Worm (Caenorhabditis elegans) whole organism, L4 larva: ENCODE data around the gene F08F8.9.

Source experiments
- T26A8.4 ChIP-seq: fragments of 200-800 bp; sonication (Bioruptor generic); IDR thresholded peaks from 2 replicates; pipeline ENCODE4 v1.3.6; 2022; ENCODE audit warnings: missing genetic modification characterization, missing compliant biosample characterization
- ZK337.2 ChIP-seq: fragments of 200-800 bp; sonication (Bioruptor generic); IDR thresholded peaks from 2 replicates; pipeline ENCODE4 v1.3.6; 2022; ENCODE audit warnings: missing genetic modification reagents, missing genetic modification characterization, missing compliant biosample characterization
- aly-2 ChIP-seq: sonication (generic microtip); optimal IDR thresholded peaks from 2 replicates; lab custom pipeline; 2018; ENCODE audit warnings: missing biosample characterization, missing genetic modification characterization
- arid-1 ChIP-seq: fragments of 200-800 bp; sonication (Bioruptor generic); conservative IDR thresholded peaks from 2 replicates; pipeline ENCODE4 v1.3.6; 2022; ENCODE audit warnings: missing genetic modification reagents, missing genetic modification characterization, missing compliant biosample characterization
- ctbp-1 ChIP-seq: fragments of 200-800 bp; sonication (Bioruptor generic); IDR thresholded peaks from 2 replicates; pipeline ENCODE4 v1.3.6; 2022; ENCODE audit warnings: missing genetic modification reagents, missing genetic modification characterization, missing compliant biosample characterization
- egl-27 ChIP-seq: sonication (generic microtip); optimal IDR thresholded peaks from 3 replicates; lab custom pipeline; 2017; ENCODE audit warnings: missing biosample characterization, missing genetic modification reagents, missing genetic modification characterization
- egl-43 ChIP-seq: fragments of 200-800 bp; sonication (Bioruptor generic); IDR thresholded peaks from 2 replicates; pipeline ENCODE4 v1.3.6; 2022; ENCODE audit warnings: missing genetic modification reagents, missing genetic modification characterization, missing compliant biosample characterization
- lir-3 ChIP-seq: sonication (generic microtip); optimal IDR thresholded peaks from 2 replicates; lab custom pipeline; 2016; ENCODE audit warnings: mild to moderate bottlenecking, missing genetic modification characterization, missing compliant biosample characterization
- nhr-28 ChIP-seq: fragments of 150-350 bp; optimal IDR thresholded peaks from 2 replicates; lab custom pipeline; 2014; ENCODE audit warnings: missing biosample characterization, missing genetic modification characterization
- nhr-76 ChIP-seq: fragments of 150-350 bp; optimal IDR thresholded peaks from 2 replicates; lab custom pipeline; 2014; ENCODE audit warnings: missing biosample characterization, missing genetic modification characterization
- pha-4 ChIP-seq, 2 experiments: fragments of 150-350 bp in 1 of 2; fragments of 200-800 bp in 1 of 2; sonication (Bioruptor generic) in 1 of 2; IDR thresholded peaks in 1 of 2; optimal IDR thresholded peaks in 1 of 2; 2 replicates each; pipeline versions ENCODE4 v1.3.6 to Lab custom; 2014 to 2022; ENCODE audit warnings: missing genetic modification characterization in 2 of 2, missing genetic modification reagents in 2 of 2, missing biosample characterization in 1 of 2, missing compliant biosample characterization in 1 of 2
- snpc-4 ChIP-seq: fragments of 150-350 bp; optimal IDR thresholded peaks from 2 replicates; lab custom pipeline; 2014; ENCODE audit warnings: missing biosample characterization, missing genetic modification characterization
- tra-1 ChIP-seq: fragments of 200-800 bp; sonication (Bioruptor generic); IDR thresholded peaks from 2 replicates; pipeline ENCODE4 v1.3.6; 2022; ENCODE audit warnings: missing genetic modification reagents, missing genetic modification characterization, missing compliant biosample characterization
- unc-62 ChIP-seq, 3 experiments: fragments of 150-350 bp in 1 of 3; sonication (generic microtip); optimal IDR thresholded peaks in 2 of 3; peaks in 1 of 3; 1 replicate in 1 of 3; 2 replicates in 2 of 3; lab custom pipeline; 2014 to 2017; ENCODE audit warnings: missing biosample characterization in 3 of 3, missing genetic modification characterization in 3 of 3, missing genetic modification reagents in 3 of 3, missing genotype in 1 of 3

ce11 chrIII:7317354-7317753 lies 36.4 kb downstream of the F08F8.9 start:
- TF ChIP-seq aly-2 (tag; lab: Kevin White, UChicago) (no peak), nhr-76 (tag; lab: Kevin White, UChicago) (no peak), ctbp-1 (GFP tag; lab: Robert Waterston, UW) (no peak), ZK337.2 (no peak), snpc-4 (tag; lab: Kevin White, UChicago) (no peak), nhr-28 (tag; lab: Kevin White, UChicago) (no peak), T26A8.4 (GFP tag; lab: Robert Waterston, UW) (no peak), lir-3 (tag; lab: Kevin White, UChicago) (no peak), arid-1 (GFP tag; lab: Robert Waterston, UW) (no peak), egl-43 (GFP tag; lab: Robert Waterston, UW) (no peak), tra-1 (GFP tag; lab: Robert Waterston, UW) (no peak), pha-4 (GFP tag; IDR thresholded peaks at IDR 0.05; lab: Robert Waterston, UW) (no peak), pha-4 (tag; optimal IDR thresholded peaks at IDR 0.05; lab: Kevin White, UChicago) (peak; percentile 77), unc-62 (GFP tag; optimal IDR thresholded peaks at IDR 0.05 in 1 of 2; lab: Kevin White, UChicago) (peak in 1 of 2 experiments; percentile 53), unc-62 (tag; optimal IDR thresholded peaks at IDR 0.05; lab: Kevin White, UChicago) (no peak), egl-27 (no peak)
